Fruit fly (Drosophila melanogaster): ENCODE measurements around the gene Cpr67B.

- TF ChIP-seq psq (optimal IDR thresholded peaks at IDR 0.05), result no peak
- no peak for TF ChIP-seq ttk (optimal IDR thresholded peaks at IDR 0.05)
Measured at dm6 chr3L:9425838-9426237, 21.2 kb downstream of the Cpr67B start.

Measured in Kc167 (cell line).